Worm (Caenorhabditis elegans): ENCODE results near the gene Y55D9A.2.

The Y55D9A.2 gene

DNA sequence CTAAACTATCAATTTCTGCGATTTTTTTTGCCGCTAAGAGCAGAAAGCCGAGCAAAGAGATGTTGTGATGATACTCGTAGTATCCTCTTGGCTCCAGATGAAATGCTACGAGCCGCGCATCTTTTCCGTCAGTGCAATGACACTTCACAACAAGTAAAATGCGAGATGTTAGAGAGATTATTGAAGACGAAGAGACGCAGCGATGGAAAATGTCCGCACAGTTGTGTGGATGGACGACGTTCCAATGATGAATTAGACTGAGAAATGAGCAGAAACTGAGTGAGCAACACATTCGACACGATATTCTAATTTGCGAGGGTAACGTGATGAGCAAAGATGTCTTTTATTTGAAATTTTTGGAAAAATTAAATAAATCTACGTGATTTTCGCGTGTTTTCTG lies 15.7 kb upstream of the Y55D9A.2 start:
- TF ChIP-seq bed-1 (GFP tag; IDR thresholded peaks at IDR 0.05) (no peak), ztf-22 (GFP tag; optimal IDR thresholded peaks at IDR 0.05) (no peak), F10E7.11 (tag; optimal IDR thresholded peaks at IDR 0.05) (no peak), Y56A3A.18 (GFP tag; IDR thresholded peaks at IDR 0.05) (no peak), egrh-3 (GFP tag; IDR thresholded peaks at IDR 0.05) (no peak), dpl-1 (GFP tag; optimal IDR thresholded peaks at IDR 0.05) (no peak), sdz-38 (tag; optimal IDR thresholded peaks at IDR 0.05) (no peak), nhr-27 (tag; optimal IDR thresholded peaks at IDR 0.05) (no peak), K11D2.4 (GFP tag; IDR thresholded peaks at IDR 0.05) (no peak), attf-3 (GFP tag; conservative IDR thresholded peaks at IDR 0.05) (no peak), attf-6 (GFP tag; IDR thresholded peaks at IDR 0.05) (no peak), zim-3 (tag; optimal IDR thresholded peaks at IDR 0.05) (no peak), B0336.3 (GFP tag; IDR thresholded peaks at IDR 0.05) (no peak), hlh-26 (GFP tag; conservative IDR thresholded peaks at IDR 0.05) (no peak), akir-1 (GFP tag; optimal IDR thresholded peaks at IDR 0.05) (no peak), lir-1 (GFP tag; conservative IDR thresholded peaks at IDR 0.05) (no peak), ceh-79 (tag; optimal IDR thresholded peaks at IDR 0.05) (no peak), hrde-1 (tag; optimal IDR thresholded peaks at IDR 0.05; ENCODE audit: borderline replicate concordance) (no peak)

- TF ChIP-seq K12H6.12 (tag; optimal IDR thresholded peaks at IDR 0.05) (no peak), lir-1 (GFP tag; conservative IDR thresholded peaks at IDR 0.05) (no peak), hmg-1.2 (GFP tag; IDR thresholded peaks at IDR 0.05) (peak; percentile 38; the same call in 1 of the 2 replicates)
Measured at ce11 chrIV:12618877-12619276, 13.6 kb upstream of the Y55D9A.2 start.

- peak; percentile 62 for TF ChIP-seq xnd-1 (tag; optimal IDR thresholded peaks at IDR 0.05)
- TF ChIP-seq efl-1 (GFP tag; optimal IDR thresholded peaks at IDR 0.05) = peak; percentile 74
- no peak for TF ChIP-seq snpc-1.3 (tag; optimal IDR thresholded peaks at IDR 0.05; ENCODE audit: insufficient read depth)
- peak; percentile 84 for TF ChIP-seq madf-6 (GFP tag; IDR thresholded peaks at IDR 0.05)
Measured at ce11 chrIV:12617934-12618333, 12.7 kb upstream of the Y55D9A.2 start.

DNA sequence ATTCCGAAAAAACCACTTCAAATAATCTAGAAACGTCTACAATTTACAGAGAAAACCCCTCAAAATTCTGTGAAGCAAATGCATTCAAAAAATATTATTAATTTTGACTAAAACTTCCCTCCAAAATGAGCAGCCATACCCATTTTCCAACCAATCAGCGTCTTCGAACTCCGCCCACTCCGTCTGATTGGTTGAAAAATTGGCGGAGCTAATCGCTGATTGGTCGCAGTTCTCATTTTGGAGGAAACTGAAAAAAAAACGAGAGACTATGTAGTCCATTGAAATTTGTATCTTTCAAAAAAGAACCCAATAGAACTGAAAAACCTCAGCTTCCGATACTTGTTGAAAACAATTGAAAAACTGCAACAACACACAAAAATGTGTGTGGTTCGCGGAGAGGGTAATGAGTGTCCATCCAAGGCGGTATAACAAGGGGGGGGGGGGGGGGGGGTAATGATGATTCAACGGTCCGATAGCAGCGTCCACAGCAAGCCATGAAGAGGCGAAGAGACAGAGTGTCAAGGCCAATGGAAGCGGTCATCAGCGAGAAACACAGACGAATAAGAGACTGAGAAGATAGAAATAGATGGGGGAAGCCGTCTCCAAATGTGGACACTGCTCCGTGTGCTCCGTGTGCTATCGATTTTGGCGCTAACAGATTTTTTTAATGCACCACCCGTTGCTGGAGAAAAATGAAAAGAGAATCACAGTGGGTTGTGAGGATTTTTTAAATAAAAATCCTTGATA lies 11.9 kb upstream of the Y55D9A.2 start:
- TF ChIP-seq ceh-91 (GFP tag; IDR thresholded peaks at IDR 0.05) (no peak), zfh-2 (GFP tag; conservative IDR thresholded peaks at IDR 0.05) (peak; percentile 72), nfyb-1 (GFP tag; IDR thresholded peaks at IDR 0.05) (peak; percentile 69; the same call in 1 of the 2 replicates), ztf-25 (GFP tag; IDR thresholded peaks at IDR 0.05) (no peak)

- TF ChIP-seq mcd-1 (GFP tag; IDR thresholded peaks at IDR 0.05) (0 out of 2 replicates have a peak, but pooled peaks have one; percentile 17), K12H6.12 (tag; optimal IDR thresholded peaks at IDR 0.05) (no peak), zfh-2 (GFP tag; conservative IDR thresholded peaks at IDR 0.05) (0 out of 2 replicates have a peak, but pooled peaks have one; percentile 35)
Measured at ce11 chrIV:12615122-12615745, 10.0 kb upstream of the Y55D9A.2 start.
